Worm (Caenorhabditis elegans) whole organism, L3 larva: ENCODE results near the gene T16G12.1.

Experiments used
- elt-2 ChIP-seq: sonication (generic microtip); optimal IDR thresholded peaks from 2 replicates; lab custom pipeline; 2016; ENCODE audit warnings: missing genetic modification reagents, mild to moderate bottlenecking, missing genetic modification characterization, missing compliant biosample characterization
- nhr-237 ChIP-seq: fragments of 150-350 bp; optimal IDR thresholded peaks from 2 replicates; lab custom pipeline; 2014; ENCODE audit warnings: missing biosample characterization, missing genetic modification characterization
- pha-4 ChIP-seq: fragments of 150-350 bp; optimal IDR thresholded peaks from 2 replicates; lab custom pipeline; 2014; ENCODE audit warnings: missing biosample characterization, missing genetic modification reagents, missing genetic modification characterization
- snpc-4 ChIP-seq: fragments of 150-350 bp; optimal IDR thresholded peaks from 2 replicates; lab custom pipeline; 2014; ENCODE audit warnings: missing biosample characterization, missing genetic modification characterization

DNA sequence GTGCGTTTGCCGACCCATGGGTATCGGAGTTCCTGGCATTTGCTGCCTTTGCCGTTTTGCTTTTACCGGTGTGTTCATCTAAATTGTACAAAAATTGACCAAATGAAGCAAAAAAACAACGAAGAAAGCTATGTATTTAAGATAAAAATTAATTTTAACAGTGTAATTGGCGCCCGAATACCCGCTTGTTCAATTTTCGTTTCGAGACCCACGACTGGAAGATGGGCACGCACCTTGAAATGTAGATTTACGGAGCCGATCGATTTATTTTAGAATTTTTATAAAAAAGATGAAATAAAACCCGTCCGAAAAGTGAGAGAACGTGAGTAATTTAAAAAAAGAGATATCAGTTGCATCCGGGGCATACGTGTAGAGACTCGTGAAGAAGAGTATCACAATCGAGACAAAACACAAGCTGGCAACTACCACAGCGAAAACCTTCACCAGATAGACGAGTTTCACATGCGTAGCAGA, 38.9 kb upstream of the T16G12.1 start, which contains the start of gene hal-2:
- TF ChIP-seq snpc-4 (tag; lab: Kevin White, UChicago) (no peak), elt-2 (tag; lab: Kevin White, UChicago) (no peak), pha-4 (tag; lab: Kevin White, UChicago) (no peak), nhr-237 (tag; lab: Kevin White, UChicago) (no peak)
